Fruit fly (Drosophila melanogaster) whole organism, embryonic: ENCODE results near the gene Pex16.

Experiments used
- CG12391 ChIP-seq: fragments of 200-800 bp; sonication (Bioruptor generic); optimal IDR thresholded peaks from 3 replicates; lab custom pipeline; 2018; ENCODE audit warnings: missing biosample characterization, mild to moderate bottlenecking, missing genetic modification characterization, moderate library complexity
- CG8359 ChIP-seq: fragments of 200-800 bp; sonication (Bioruptor generic); optimal IDR thresholded peaks from 2 replicates; lab custom pipeline; 2017; ENCODE audit warnings: missing biosample characterization, mild to moderate bottlenecking, missing genetic modification characterization, borderline replicate concordance
- CHES-1-like ChIP-seq: fragments of 200-800 bp; sonication (Bioruptor generic); optimal IDR thresholded peaks from 2 replicates; lab custom pipeline; 2016; ENCODE audit warnings: missing biosample characterization, missing genetic modification characterization
- Rx ChIP-seq: fragments of 200-800 bp; sonication (Bioruptor generic); IDR thresholded peaks from 2 replicates; pipeline ENCODE4 v1.3.6; 2022; ENCODE audit warnings: missing biosample characterization, missing genetic modification characterization
- dmrt11E ChIP-seq: fragments of 200-800 bp; sonication (Bioruptor generic); optimal IDR thresholded peaks from 3 replicates; lab custom pipeline; 2018; ENCODE audit warnings: missing biosample characterization, mild to moderate bottlenecking, missing genetic modification characterization, moderate library complexity
- fru ChIP-seq: fragments of >200 bp; optimal IDR thresholded peaks from 2 replicates; lab custom pipeline; 2017
- gcm2 ChIP-seq: fragments of 200-800 bp; sonication (Bioruptor generic); optimal IDR thresholded peaks from 2 replicates; lab custom pipeline; 2016; ENCODE audit warnings: missing biosample characterization, missing genetic modification characterization
- nerfin-1 ChIP-seq: fragments of 200-800 bp; sonication (Bioruptor generic); optimal IDR thresholded peaks from 3 replicates; lab custom pipeline; 2019; ENCODE audit warnings: missing biosample characterization, mild to moderate bottlenecking, missing genetic modification characterization, moderate library complexity
- psq ChIP-seq: fragments of 200-800 bp; sonication (Bioruptor generic); optimal IDR thresholded peaks from 2 replicates; lab custom pipeline; 2017; ENCODE audit warnings: missing biosample characterization, missing genetic modification characterization

dm6 chr3L:20784394-20784793, 6.3 kb upstream of the Pex16 start:
- TF ChIP-seq psq (GFP tag; lab: Kevin White, UChicago) (no peak), CG12391 (tag; lab: Kevin White, UChicago) (no peak), Rx (GFP tag; lab: Robert Waterston, UW) (no peak), fru (lab: Kevin White, UChicago) (no peak), CG8359 (GFP tag; lab: Kevin White, UChicago) (no peak), nerfin-1 (tag; lab: Kevin White, UChicago) (no peak), CHES-1-like (GFP tag; lab: Kevin White, UChicago) (no peak), dmrt11E (tag; lab: Kevin White, UChicago) (no peak), gcm2 (GFP tag; lab: Kevin White, UChicago) (no peak)
